Worm (Caenorhabditis elegans) whole organism, dauer: ENCODE measurements around the gene F55G1.1.

Experiments
- unc-62 ChIP-seq: sonication (generic microtip); optimal IDR thresholded peaks from 2 replicates; lab custom pipeline; 2017; ENCODE audit warnings: missing biosample characterization, missing genetic modification reagents, missing genetic modification characterization

F55G1.1 gene

DNA sequence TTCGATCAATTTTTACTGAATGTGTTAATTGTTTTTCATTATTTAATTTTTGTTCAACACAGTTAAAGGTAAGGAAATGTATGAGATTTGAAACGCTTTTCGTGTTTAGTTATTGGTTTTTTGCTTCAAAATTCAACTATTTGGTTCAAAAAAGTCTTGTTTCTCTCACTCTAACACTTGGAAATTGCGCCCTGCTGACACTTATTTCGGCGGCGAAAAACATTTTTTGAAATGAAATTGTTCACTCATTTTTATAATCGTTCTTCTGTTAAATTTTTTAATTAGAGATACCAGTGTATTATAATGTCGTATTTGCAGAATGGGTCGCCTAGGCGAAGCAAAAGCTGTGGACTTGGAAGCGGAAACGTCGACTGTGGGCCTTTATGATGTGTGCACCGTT is 13.4 kb upstream of the F55G1.1 start, which contains the start of gene rod-1:
Gene rod-1 (plus strand): TSS at position 319 of the 400 bp plus-strand sequence.
- TF ChIP-seq unc-62, result no peak

- TF ChIP-seq unc-62, result no peak
Observed at ce11 chrIV:7486201-7486947, 5.2 kb upstream of the F55G1.1 start, which contains the start of the genes his-61 and his-62. his-61 (minus strand) TSS chrIV:7486217. his-62 (plus strand) TSS chrIV:7486545.

ce11 chrIV:7487554-7488456 is 3.8 kb upstream of the F55G1.1 start, which contains the start of the genes his-60 and his-59:
his-60 (minus strand) TSS chrIV:7487992.
his-59 (plus strand) TSS chrIV:7488249.
- no peak for TF ChIP-seq unc-62

- TF ChIP-seq unc-62, result no peak
Observed at ce11 chrIV:7488457-7488783, 3.1 kb upstream of the F55G1.1 start.

DNA sequence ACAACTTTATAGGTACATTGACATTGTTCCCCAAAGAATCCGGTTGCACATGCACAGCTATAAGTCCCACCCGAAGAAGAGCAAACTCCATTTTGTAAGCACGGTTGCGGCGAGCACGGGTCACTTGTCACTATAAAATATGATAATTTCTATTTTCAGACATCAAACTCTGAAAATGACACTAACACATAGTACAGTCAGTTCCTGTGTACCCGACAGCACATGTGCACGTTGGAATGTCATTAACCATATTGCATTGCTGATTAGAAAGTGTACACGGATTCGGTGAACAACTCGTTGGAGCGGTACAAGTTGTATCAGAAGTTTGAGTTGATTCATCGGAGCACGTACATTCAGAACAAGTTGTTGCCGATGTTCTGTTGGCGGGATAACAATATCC is 5.6 kb downstream of the F55G1.1 start:
- no peak for TF ChIP-seq unc-62

- TF ChIP-seq unc-62, result no peak
Observed at ce11 chrIV:7497750-7498149, 6.2 kb downstream of the F55G1.1 start, which contains the start of gene egas-4. egas-4 (minus strand) TSS chrIV:7497850.

ce11 chrIV:7499302-7499701 is 7.7 kb downstream of the F55G1.1 start:
- no peak for TF ChIP-seq unc-62

DNA sequence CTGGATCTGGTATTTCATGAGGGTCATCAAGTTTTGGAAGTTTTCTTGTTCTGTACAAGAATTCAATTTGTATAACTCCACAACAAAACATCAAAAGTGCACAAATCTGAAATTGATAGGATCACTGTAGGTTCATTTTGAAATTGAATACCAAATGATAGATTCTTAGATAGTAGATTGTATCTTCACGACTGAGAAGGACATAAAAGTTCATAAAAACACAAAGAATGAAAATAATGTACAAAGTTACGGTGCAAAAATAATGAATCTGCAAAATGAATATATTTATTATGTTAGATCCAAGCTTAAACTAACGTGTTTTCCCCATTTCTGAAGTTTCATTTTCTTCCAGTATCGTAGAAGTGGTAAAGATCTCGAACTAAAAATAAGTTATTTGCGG is 9.4 kb downstream of the F55G1.1 start:
- TF ChIP-seq unc-62, result no peak

- TF ChIP-seq unc-62, result no peak
Observed at ce11 chrIV:7501337-7501736, 9.8 kb downstream of the F55G1.1 start, which contains the start of gene F55G1.15. F55G1.15 (minus strand) TSS chrIV:7501437.

DNA sequence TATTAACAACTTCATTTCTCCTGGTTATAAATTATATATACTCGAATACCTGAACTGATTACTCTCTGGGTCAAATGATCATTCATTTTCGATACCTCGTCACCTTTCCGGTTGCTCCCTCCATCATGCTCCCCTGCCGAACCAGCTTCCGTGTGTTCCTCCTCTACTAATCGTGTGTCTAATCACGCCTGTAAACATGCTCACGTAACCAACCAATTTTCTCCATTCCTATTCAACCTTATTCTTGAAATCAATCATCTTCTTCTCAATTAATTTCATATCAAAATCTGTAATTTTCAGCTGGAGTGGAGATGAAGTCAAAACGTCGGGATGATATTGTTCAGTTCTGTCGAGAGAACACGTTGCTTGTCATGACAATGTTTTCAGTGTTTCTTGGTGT is 11.8 kb downstream of the F55G1.1 start, which contains the start of gene glt-6:
Gene glt-6 (plus strand): TSS at position 301 of the 400 bp plus-strand sequence.
- no peak for TF ChIP-seq unc-62

ce11 chrIV:7505866-7506488 is 14.4 kb downstream of the F55G1.1 start:
- no peak for TF ChIP-seq unc-62

- TF ChIP-seq unc-62, result no peak
Observed at ce11 chrIV:7506711-7507110, 15.1 kb downstream of the F55G1.1 start.

DNA sequence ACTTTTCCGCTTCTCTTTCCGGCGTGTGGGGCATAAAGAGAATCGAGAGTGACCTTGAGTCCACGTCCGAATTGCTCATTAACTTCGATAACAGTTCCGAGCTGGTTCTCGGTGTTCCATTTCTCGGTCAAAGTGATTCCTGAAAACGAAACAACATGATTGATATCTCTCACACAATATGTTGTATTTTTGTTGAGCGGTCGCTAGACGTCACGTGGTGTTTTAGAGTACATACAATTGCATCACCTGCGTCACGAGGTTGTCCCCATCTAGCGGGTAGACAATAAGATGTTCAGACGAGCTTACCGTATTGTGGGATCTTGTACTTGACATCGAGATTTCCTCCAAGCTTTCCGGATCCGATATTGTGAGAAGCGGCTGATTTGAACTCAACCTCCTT is 15.7 kb downstream of the F55G1.1 start:
- no peak for TF ChIP-seq unc-62

- no peak for TF ChIP-seq unc-62
Observed at ce11 chrIV:7507841-7508509, 16.4 kb downstream of the F55G1.1 start, which contains the start of the genes vdac-1 and R05G6.5. vdac-1 (minus strand) TSS chrIV:7507891. R05G6.5 (plus strand) TSS chrIV:7508367.

DNA sequence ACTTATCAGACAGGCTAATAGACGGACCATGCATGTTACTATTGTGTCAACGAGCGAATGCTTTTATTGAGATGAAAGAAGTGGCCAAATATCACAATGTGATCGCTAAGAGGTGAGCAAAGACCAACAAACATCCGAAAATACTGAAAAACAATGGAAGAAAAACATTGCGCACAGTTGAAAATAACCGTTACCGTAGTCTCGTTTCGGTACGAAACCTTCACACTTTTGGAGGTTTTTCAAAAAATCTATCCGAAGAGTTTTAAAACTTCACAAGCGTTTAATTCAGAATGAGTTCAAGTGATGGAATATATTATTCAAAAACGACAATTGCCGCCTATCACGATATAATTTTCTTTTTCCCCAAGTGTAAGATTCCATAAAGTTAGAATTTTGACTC is 17.3 kb downstream of the F55G1.1 start:
- TF ChIP-seq unc-62, result no peak

ce11 chrIV:7510829-7511228 is 19.3 kb downstream of the F55G1.1 start:
- TF ChIP-seq unc-62, result no peak
